Worm (Caenorhabditis elegans) whole organism, young adult: Measurements from ENCODE around the gene F41G4.8.

ENCODE experiments used
- B0035.1 ChIP-seq: sonication (generic microtip); optimal IDR thresholded peaks from 2 replicates; lab custom pipeline; 2016; ENCODE audit warnings: missing genetic modification characterization, mild to moderate bottlenecking, missing compliant biosample characterization, missing genotype, missing genetic modification reagents
- C06A6.2 ChIP-seq: fragments of 200-800 bp; sonication (Bioruptor generic); conservative IDR thresholded peaks from 2 replicates; pipeline ENCODE4 v1.3.6; 2022; ENCODE audit warnings: missing genetic modification characterization, missing compliant biosample characterization
- D2030.7 ChIP-seq: fragments of 200-800 bp; sonication (Bioruptor generic); IDR thresholded peaks from 2 replicates; pipeline ENCODE4 v1.3.6; 2022; ENCODE audit warnings: missing genetic modification reagents, missing genetic modification characterization, missing compliant biosample characterization
- F33H1.4 ChIP-seq: fragments of 200-800 bp; sonication (Bioruptor generic); IDR thresholded peaks from 2 replicates; pipeline ENCODE4 v1.3.6; 2022; ENCODE audit warnings: missing genetic modification reagents, missing genetic modification characterization, missing compliant biosample characterization
- F39B2.1 ChIP-seq: fragments of 200-800 bp; sonication (Bioruptor generic); IDR thresholded peaks from 2 replicates; pipeline ENCODE4 v1.3.6; 2022; ENCODE audit warnings: missing genetic modification reagents, missing genetic modification characterization, missing compliant biosample characterization
- F49E8.2 ChIP-seq: sonication (generic microtip); optimal IDR thresholded peaks from 3 replicates; lab custom pipeline; 2017; ENCODE audit warnings: missing genetic modification characterization, mild to moderate bottlenecking, missing compliant biosample characterization, antibody characterized with exemption, moderate library complexity; ENCODE audit not compliant: insufficient read depth
- F52B5.7 ChIP-seq: sonication (generic microtip); optimal IDR thresholded peaks from 2 replicates; lab custom pipeline; 2016; ENCODE audit warnings: mild to moderate bottlenecking, missing genetic modification characterization, missing compliant biosample characterization
- F57C9.4 ChIP-seq: sonication (generic microtip); optimal IDR thresholded peaks from 2 replicates; lab custom pipeline; 2017; ENCODE audit warnings: mild to moderate bottlenecking, missing genetic modification characterization, missing compliant biosample characterization
- K11D2.4 ChIP-seq: fragments of 200-800 bp; sonication (Bioruptor generic); IDR thresholded peaks from 2 replicates; pipeline ENCODE4 v1.3.6; 2022; ENCODE audit warnings: missing genetic modification reagents, missing genetic modification characterization, missing compliant biosample characterization
- K12H6.12 ChIP-seq: fragments of 200-800 bp; sonication (Bioruptor generic); optimal IDR thresholded peaks from 2 replicates; lab custom pipeline; 2018; ENCODE audit warnings: mild to moderate bottlenecking, missing genetic modification characterization, missing compliant biosample characterization
- Y95B8A.8 ChIP-seq: fragments of 200-800 bp; sonication (Bioruptor generic); IDR thresholded peaks from 2 replicates; pipeline ENCODE4 v1.3.6; 2022; ENCODE audit warnings: missing genetic modification reagents, missing genetic modification characterization, missing compliant biosample characterization
- ZK185.1 ChIP-seq: sonication (generic microtip); optimal IDR thresholded peaks from 2 replicates; lab custom pipeline; 2016; ENCODE audit warnings: mild to moderate bottlenecking, missing genetic modification characterization, missing compliant biosample characterization; ENCODE audit not compliant: poor library complexity, severe bottlenecking
- attf-6 ChIP-seq: fragments of 200-800 bp; sonication (Bioruptor generic); IDR thresholded peaks from 2 replicates; pipeline ENCODE4 v1.3.6; 2022; ENCODE audit warnings: missing genetic modification reagents, missing genetic modification characterization, missing compliant biosample characterization
- ceh-40 ChIP-seq: fragments of 200-800 bp; sonication (Bioruptor generic); IDR thresholded peaks from 2 replicates; pipeline ENCODE4 v1.3.6; 2022; ENCODE audit warnings: missing genetic modification characterization, missing compliant biosample characterization
- chd-7 ChIP-seq: sonication (generic microtip); optimal IDR thresholded peaks from 2 replicates; lab custom pipeline; 2016; ENCODE audit warnings: mild to moderate bottlenecking, missing genetic modification characterization, moderate library complexity, missing compliant biosample characterization
- die-1 ChIP-seq: sonication (generic microtip); optimal IDR thresholded peaks from 2 replicates; lab custom pipeline; 2016; ENCODE audit warnings: missing genotype, mild to moderate bottlenecking, missing genetic modification characterization, missing compliant biosample characterization
- dpl-1 ChIP-seq: fragments of 150-350 bp; optimal IDR thresholded peaks from 2 replicates; lab custom pipeline; 2014; ENCODE audit warnings: missing biosample characterization, missing genetic modification reagents, missing genetic modification characterization
- egrh-3 ChIP-seq: fragments of 200-800 bp; sonication (Bioruptor generic); IDR thresholded peaks from 2 replicates; pipeline ENCODE4 v1.3.6; 2022; ENCODE audit warnings: missing genetic modification reagents, missing genetic modification characterization, missing compliant biosample characterization
- fkh-3 ChIP-seq: sonication (generic microtip); optimal IDR thresholded peaks from 2 replicates; lab custom pipeline; 2016; ENCODE audit warnings: mild to moderate bottlenecking, missing genetic modification characterization, missing compliant biosample characterization
- gei-17 ChIP-seq: fragments of 200-800 bp; sonication (Bioruptor generic); optimal IDR thresholded peaks from 2 replicates; lab custom pipeline; 2018; ENCODE audit warnings: mild to moderate bottlenecking, missing genetic modification characterization, missing compliant biosample characterization
- hmg-1.2 ChIP-seq: fragments of 200-800 bp; sonication (Bioruptor generic); IDR thresholded peaks from 2 replicates; pipeline ENCODE4 v1.3.6; 2022; ENCODE audit warnings: missing genetic modification reagents, missing genetic modification characterization, missing compliant biosample characterization
- lag-1 ChIP-seq: fragments of 200-800 bp; sonication (Bioruptor generic); IDR thresholded peaks from 2 replicates; pipeline ENCODE4 v1.3.6; 2022; ENCODE audit warnings: missing genetic modification reagents, missing genetic modification characterization, missing compliant biosample characterization
- let-607 ChIP-seq, 2 experiments: fragments of 200-800 bp in 1 of 2; sonication (Bioruptor generic) in 1 of 2; sonication (generic microtip) in 1 of 2; optimal IDR thresholded peaks; 2 replicates each; lab custom pipeline; 2016 to 2018; ENCODE audit warnings: mild to moderate bottlenecking in 2 of 2, missing compliant biosample characterization in 2 of 2, missing genetic modification characterization in 2 of 2, moderate library complexity in 2 of 2, missing genotype in 1 of 2
- lin-26 ChIP-seq: fragments of 200-800 bp; sonication (Bioruptor generic); IDR thresholded peaks from 2 replicates; pipeline ENCODE4 v1.3.6; 2022; ENCODE audit warnings: missing genetic modification reagents, missing genetic modification characterization, missing compliant biosample characterization
- lin-40 ChIP-seq: sonication (generic microtip); optimal IDR thresholded peaks from 2 replicates; lab custom pipeline; 2016; ENCODE audit warnings: missing genetic modification characterization, mild to moderate bottlenecking, missing compliant biosample characterization, missing genotype, missing genetic modification reagents
- lin-54 ChIP-seq: fragments of 200-800 bp; sonication (Bioruptor generic); optimal IDR thresholded peaks from 2 replicates; lab custom pipeline; 2018; ENCODE audit warnings: mild to moderate bottlenecking, missing genetic modification characterization, missing compliant biosample characterization
- lir-1 ChIP-seq: fragments of 200-800 bp; sonication (Bioruptor generic); conservative IDR thresholded peaks from 2 replicates; pipeline ENCODE4 v1.3.6; 2022; ENCODE audit warnings: missing genetic modification reagents, missing genetic modification characterization, missing compliant biosample characterization
- lsl-1 ChIP-seq: fragments of 200-800 bp; sonication (Bioruptor generic); optimal IDR thresholded peaks from 2 replicates; lab custom pipeline; 2018; ENCODE audit warnings: mild to moderate bottlenecking, missing genetic modification characterization, moderate library complexity, missing compliant biosample characterization
- madf-6 ChIP-seq: fragments of 200-800 bp; sonication (Bioruptor generic); IDR thresholded peaks from 2 replicates; pipeline ENCODE4 v1.3.6; 2022; ENCODE audit warnings: missing genetic modification reagents, missing genetic modification characterization, missing compliant biosample characterization
- mel-28 ChIP-seq: sonication (generic microtip); optimal IDR thresholded peaks from 2 replicates; lab custom pipeline; 2016; ENCODE audit warnings: borderline replicate concordance, mild to moderate bottlenecking, missing genetic modification characterization, missing compliant biosample characterization
- mxl-1 ChIP-seq: sonication (generic microtip); optimal IDR thresholded peaks from 2 replicates; lab custom pipeline; 2016; ENCODE audit warnings: missing genetic modification characterization, missing compliant biosample characterization
- nhr-120 ChIP-seq: fragments of 200-800 bp; sonication (Bioruptor generic); IDR thresholded peaks from 2 replicates; pipeline ENCODE4 v1.3.6; 2022; ENCODE audit warnings: missing genetic modification characterization, missing compliant biosample characterization
- pbrm-1 ChIP-seq: fragments of 200-800 bp; sonication (Bioruptor generic); IDR thresholded peaks from 2 replicates; pipeline ENCODE4 v1.3.6; 2022; ENCODE audit warnings: missing genetic modification reagents, missing genetic modification characterization, missing compliant biosample characterization
- pha-4 ChIP-seq: fragments of 150-350 bp; sonication (generic microtip); optimal IDR thresholded peaks from 2 replicates; lab custom pipeline; 2014; ENCODE audit warnings: missing biosample characterization, missing genetic modification reagents, missing genetic modification characterization
- rec-8 ChIP-seq, 2 experiments: sonication (generic microtip); optimal IDR thresholded peaks; 2 replicates each; lab custom pipeline; 2016; ENCODE audit warnings: mild to moderate bottlenecking in 2 of 2, missing genetic modification characterization in 2 of 2, missing genetic modification reagents in 2 of 2, missing genotype in 2 of 2, missing biosample characterization in 1 of 2, missing compliant biosample characterization in 1 of 2, moderate library complexity in 1 of 2
- sdz-38 ChIP-seq: sonication (generic microtip); optimal IDR thresholded peaks from 2 replicates; lab custom pipeline; 2016; ENCODE audit warnings: missing genotype, missing genetic modification characterization, missing compliant biosample characterization
- somi-1 ChIP-seq: fragments of 200-800 bp; sonication (Bioruptor generic); optimal IDR thresholded peaks from 2 replicates; lab custom pipeline; 2018; ENCODE audit warnings: mild to moderate bottlenecking, missing genetic modification characterization, missing compliant biosample characterization
- unc-130 ChIP-seq: sonication (generic microtip); optimal IDR thresholded peaks from 2 replicates; lab custom pipeline; 2016; ENCODE audit warnings: missing genetic modification reagents, missing genetic modification characterization, missing compliant biosample characterization
- ztf-26 ChIP-seq: sonication (generic microtip); optimal IDR thresholded peaks from 2 replicates; lab custom pipeline; 2017; ENCODE audit warnings: missing genetic modification characterization, missing compliant biosample characterization
- ztf-3 ChIP-seq: fragments of 200-800 bp; sonication (Bioruptor generic); optimal IDR thresholded peaks from 2 replicates; lab custom pipeline; 2018; ENCODE audit warnings: mild to moderate bottlenecking, missing genetic modification characterization, missing compliant biosample characterization

The F41G4.8 gene

DNA sequence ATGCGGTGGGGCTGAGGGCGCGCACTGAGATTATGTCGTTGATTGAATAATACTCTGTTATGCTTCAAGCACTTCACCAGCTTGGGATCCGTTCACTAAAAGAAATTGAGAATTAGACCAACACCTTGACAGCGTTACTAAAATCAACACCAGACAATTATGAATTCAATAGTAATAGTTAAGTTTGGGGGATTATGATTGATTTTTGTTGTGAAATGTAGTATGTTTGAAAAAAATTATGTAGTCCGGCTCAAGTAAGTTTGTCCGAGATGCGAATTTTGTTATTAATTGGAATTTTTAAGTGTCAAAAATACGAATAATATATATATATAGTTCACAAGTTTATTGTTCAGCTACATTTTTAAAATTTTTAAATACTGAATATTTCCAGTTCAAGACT is 19.5 kb downstream of the F41G4.8 start, which contains the start of gene sto-5:
TSS of gene sto-5 (minus strand) at position 101 of the 400 bp plus-strand sequence.
- TF ChIP-seq sdz-38 (tag; lab: Kevin White, UChicago) (no peak), lsl-1 (GFP tag; lab: Kevin White, UChicago) (no peak), die-1 (tag; lab: Kevin White, UChicago) (no peak), nhr-120 (GFP tag; lab: Robert Waterston, UW) (no peak), lin-40 (tag; lab: Kevin White, UChicago) (no peak), F49E8.2 (tag; lab: Kevin White, UChicago) (no peak), Y95B8A.8 (no peak), unc-130 (GFP tag; lab: Kevin White, UChicago) (no peak), K12H6.12 (tag; lab: Kevin White, UChicago) (no peak), madf-6 (GFP tag; lab: Robert Waterston, UW) (no peak), ztf-26 (tag; lab: Kevin White, UChicago) (no peak), D2030.7 (GFP tag; lab: Robert Waterston, UW) (no peak), chd-7 (tag; lab: Kevin White, UChicago) (no peak)

ce11 chrX:16821533-16821932 is 23.3 kb downstream of the F41G4.8 start:
- TF ChIP-seq rec-8 (tag; optimal IDR thresholded peaks at IDR 0.05; lab: Kevin White, UChicago) (no peak), F39B2.1 (no peak), egrh-3 (GFP tag; lab: Robert Waterston, UW) (no peak), gei-17 (GFP tag; lab: Kevin White, UChicago) (no peak), pbrm-1 (no peak), mxl-1 (tag; lab: Kevin White, UChicago) (no peak), ceh-40 (no peak), ztf-26 (tag; lab: Kevin White, UChicago) (no peak), K11D2.4 (no peak), lin-54 (GFP tag; lab: Kevin White, UChicago) (no peak)

ce11 chrX:16818271-16818670 is 26.6 kb downstream of the F41G4.8 start:
- no peak for TF ChIP-seq pha-4
- TF ChIP-seq ZK185.1 = no peak
- no peak for TF ChIP-seq ztf-3 (GFP tag; lab: Kevin White, UChicago)
- TF ChIP-seq F33H1.4 = no peak
- no peak for TF ChIP-seq lag-1 (GFP tag; lab: Robert Waterston, UW)
- TF ChIP-seq somi-1 (GFP tag; lab: Kevin White, UChicago) = no peak
- no peak for TF ChIP-seq C06A6.2 (GFP tag; lab: Robert Waterston, UW)
- TF ChIP-seq lsl-1 (GFP tag; lab: Kevin White, UChicago) = no peak
- no peak for TF ChIP-seq K11D2.4
- no peak for TF ChIP-seq lin-26
- no peak for TF ChIP-seq hmg-1.2 (GFP tag; lab: Robert Waterston, UW)
- TF ChIP-seq lir-1 (GFP tag; lab: Robert Waterston, UW) = no peak
- no peak for TF ChIP-seq mel-28
- no peak for TF ChIP-seq attf-6 (GFP tag; lab: Robert Waterston, UW)
- no peak for TF ChIP-seq F52B5.7 (tag; lab: Kevin White, UChicago)
- TF ChIP-seq B0035.1 = no peak
- no peak for TF ChIP-seq F57C9.4 (tag; lab: Kevin White, UChicago)
- no peak for TF ChIP-seq dpl-1 (GFP tag; lab: Kevin White, UChicago)
- no peak for TF ChIP-seq fkh-3 (tag; lab: Kevin White, UChicago)
- no peak for TF ChIP-seq let-607 (tag; optimal IDR thresholded peaks at IDR 0.05; lab: Kevin White, UChicago)
